Worm (Caenorhabditis elegans): ENCODE measurements around the gene F53F1.4.

ce11 chrV:13388961-13389360 is 21.9 kb upstream of the F53F1.4 start:
- TF ChIP-seq snpc-4 (tag; optimal IDR thresholded peaks at IDR 0.05) (no peak), sptf-1 (tag; optimal IDR thresholded peaks at IDR 0.05) (no peak), lin-13 (tag; optimal IDR thresholded peaks at IDR 0.05) (no peak), ztf-11 (tag; optimal IDR thresholded peaks at IDR 0.05) (no peak), nhr-28 (tag; optimal IDR thresholded peaks at IDR 0.05) (no peak)
